Fruit fly (Drosophila melanogaster): ENCODE data around the gene hh.

Gene hh

DNA sequence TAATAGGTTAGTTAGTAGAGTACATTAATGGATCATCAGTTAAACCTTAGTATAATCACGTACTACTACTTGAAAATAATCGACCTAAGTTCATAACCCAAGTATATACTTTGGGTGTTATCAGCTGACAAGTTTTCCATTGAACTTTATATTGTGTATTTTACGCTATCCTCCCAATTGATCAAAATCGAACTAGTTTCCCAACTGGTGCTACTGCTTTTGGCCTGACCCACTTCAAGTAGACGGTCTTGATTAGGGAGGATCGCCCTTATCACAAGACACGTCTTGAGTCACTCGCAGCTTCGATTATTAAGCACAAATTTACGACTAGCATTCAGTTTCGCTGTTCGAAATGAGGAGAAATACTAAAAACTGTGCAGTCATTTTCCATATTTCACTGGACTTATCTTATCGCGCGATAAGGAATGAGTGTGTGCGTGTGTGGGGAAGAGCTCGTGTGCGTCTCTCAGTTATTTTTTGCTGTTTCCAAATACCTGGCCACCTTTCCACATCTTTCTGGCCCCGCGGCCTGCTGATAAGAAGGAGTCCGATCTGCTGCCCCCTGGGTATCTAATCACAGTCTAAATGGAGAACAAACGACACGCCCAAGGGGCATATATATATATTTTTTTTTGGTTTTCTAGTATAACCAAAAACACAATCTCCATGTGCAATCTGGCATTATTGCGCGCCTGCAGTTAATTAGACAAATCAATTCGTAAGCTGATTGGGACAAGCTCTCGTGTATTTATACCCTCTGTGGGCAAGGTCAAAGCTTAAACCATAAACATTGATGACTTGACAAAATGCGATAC lies 47.6 kb upstream of the hh start:
- TF ChIP-seq Hr83 (GFP tag; optimal IDR thresholded peaks at IDR 0.05; ENCODE audit: poor library complexity, severe bottlenecking) (peak; percentile 7), fru (GFP tag; optimal IDR thresholded peaks at IDR 0.05) (no peak)

DNA sequence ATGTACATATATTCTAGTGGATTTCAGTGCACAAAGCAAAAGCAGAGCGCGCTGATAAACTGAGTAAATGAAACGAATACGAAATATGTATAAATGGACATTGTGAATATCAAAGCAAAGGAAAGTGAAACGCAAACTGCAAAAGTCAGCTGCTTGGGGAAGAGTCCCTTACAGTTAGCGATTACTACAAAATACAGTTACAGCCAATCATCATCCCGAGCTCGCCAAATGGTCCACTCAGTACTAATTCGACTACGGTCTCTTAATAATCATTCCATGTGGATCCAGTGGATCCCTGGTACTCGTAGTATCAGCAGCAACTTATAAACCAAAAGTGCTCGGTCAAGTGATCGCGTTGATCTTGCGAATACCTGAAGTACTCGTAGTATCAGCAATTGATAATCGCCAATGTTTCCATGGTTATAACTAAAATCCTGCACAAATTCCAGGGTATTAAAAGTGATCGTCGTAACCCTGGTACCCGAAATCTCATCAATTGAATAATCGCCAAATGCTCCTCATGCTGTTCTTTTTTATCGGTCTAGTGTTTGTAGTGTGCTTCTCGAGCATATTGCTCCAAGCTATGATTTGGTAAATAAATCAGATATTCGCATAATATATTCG lies 40.1 kb upstream of the hh start:
- TF ChIP-seq dsf (GFP tag; optimal IDR thresholded peaks at IDR 0.05; ENCODE audit: borderline replicate concordance) (no peak), N (GFP tag; optimal IDR thresholded peaks at IDR 0.05) (no peak), br (GFP tag; optimal IDR thresholded peaks at IDR 0.05) (no peak), OdsH (GFP tag; optimal IDR thresholded peaks at IDR 0.05) (no peak), pan (optimal IDR thresholded peaks at IDR 0.05) (no peak), Myc (optimal IDR thresholded peaks at IDR 0.05) (no peak), Hr78 (GFP tag; optimal IDR thresholded peaks at IDR 0.05) (no peak), Dif (GFP tag; optimal IDR thresholded peaks at IDR 0.05; ENCODE audit: partially characterized antibody) (no peak), Hr83 (GFP tag; optimal IDR thresholded peaks at IDR 0.05; ENCODE audit: poor library complexity, severe bottlenecking) (no peak), CG9705 (GFP tag; optimal IDR thresholded peaks at IDR 0.05) (no peak), Jra (GFP tag; optimal IDR thresholded peaks at IDR 0.05) (no peak), brk (GFP tag; optimal IDR thresholded peaks at IDR 0.05) (no peak), ey (GFP tag; optimal IDR thresholded peaks at IDR 0.05) (no peak), sv (GFP tag; optimal IDR thresholded peaks at IDR 0.05) (no peak), usp (GFP tag; optimal IDR thresholded peaks at IDR 0.05) (no peak), Hnf4 (GFP tag; optimal IDR thresholded peaks at IDR 0.05) (no peak), dmrt93B (GFP tag; optimal IDR thresholded peaks at IDR 0.05) (no peak), tai (GFP tag; optimal IDR thresholded peaks at IDR 0.05) (no peak), Abd-B (GFP tag; optimal IDR thresholded peaks at IDR 0.05) (no peak), CG32264 (GFP tag; optimal IDR thresholded peaks at IDR 0.05) (no peak)

DNA sequence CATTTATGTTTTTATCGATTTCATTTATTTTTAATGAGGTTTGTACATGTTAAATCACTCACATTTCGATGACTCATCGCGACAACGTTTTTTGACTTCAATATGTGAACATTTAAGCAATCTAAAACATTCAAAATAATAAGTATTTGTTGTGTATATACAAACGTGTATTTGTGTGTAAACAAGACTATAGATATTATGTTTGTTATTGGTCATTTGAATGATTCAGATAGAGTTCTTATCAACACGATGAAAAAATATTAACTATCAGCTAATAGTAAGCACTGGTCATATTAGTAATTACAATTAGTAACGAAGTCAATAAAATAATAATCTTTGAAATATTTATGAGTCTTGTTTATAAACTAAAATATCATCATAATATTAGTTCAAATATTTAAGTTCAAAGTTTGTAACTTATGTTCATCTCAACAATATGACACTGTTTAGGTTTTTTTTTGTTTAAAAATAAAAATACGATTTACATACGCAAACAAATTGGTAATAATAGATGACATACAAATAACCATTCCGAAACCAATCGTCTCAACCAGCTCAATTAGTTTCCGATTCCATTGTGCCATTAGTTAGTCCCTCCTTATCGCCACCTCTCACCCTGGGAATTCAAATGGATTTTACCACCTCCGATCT lies 39.4 kb upstream of the hh start:
- TF ChIP-seq Mio (GFP tag; optimal IDR thresholded peaks at IDR 0.05) (no peak), dsf (GFP tag; optimal IDR thresholded peaks at IDR 0.05; ENCODE audit: borderline replicate concordance) (no peak), fru (GFP tag; optimal IDR thresholded peaks at IDR 0.05) (no peak), Dfd (GFP tag; optimal IDR thresholded peaks at IDR 0.05) (no peak), sv (GFP tag; optimal IDR thresholded peaks at IDR 0.05) (no peak), Rel (GFP tag; optimal IDR thresholded peaks at IDR 0.05) (no peak), Rel (tag; optimal IDR thresholded peaks at IDR 0.05) (no peak), woc (GFP tag; optimal IDR thresholded peaks at IDR 0.05) (no peak), Jra (GFP tag; optimal IDR thresholded peaks at IDR 0.05) (no peak), OdsH (GFP tag; optimal IDR thresholded peaks at IDR 0.05) (no peak), CG32264 (GFP tag; optimal IDR thresholded peaks at IDR 0.05) (no peak), tai (GFP tag; optimal IDR thresholded peaks at IDR 0.05) (no peak), sage (GFP tag; optimal IDR thresholded peaks at IDR 0.05) (no peak), dmrt93B (GFP tag; optimal IDR thresholded peaks at IDR 0.05) (no peak), HLH106 (tag; optimal IDR thresholded peaks at IDR 0.05) (no peak), h (GFP tag; optimal IDR thresholded peaks at IDR 0.05) (no peak), pan (optimal IDR thresholded peaks at IDR 0.05) (no peak), br (GFP tag; optimal IDR thresholded peaks at IDR 0.05) (no peak)

dm6 chr3R:23179336-23179735 lies 37.6 kb upstream of the hh start:
- TF ChIP-seq fru (GFP tag; optimal IDR thresholded peaks at IDR 0.05) (no peak), Jra (GFP tag; optimal IDR thresholded peaks at IDR 0.05) (peak; percentile 23), dsf (GFP tag; optimal IDR thresholded peaks at IDR 0.05; ENCODE audit: borderline replicate concordance) (no peak), Hr83 (GFP tag; optimal IDR thresholded peaks at IDR 0.05; ENCODE audit: poor library complexity, severe bottlenecking) (peak; percentile 82), sv (GFP tag; optimal IDR thresholded peaks at IDR 0.05) (no peak), Mio (GFP tag; optimal IDR thresholded peaks at IDR 0.05) (no peak), jim (GFP tag; optimal IDR thresholded peaks at IDR 0.05) (no peak), Dif (GFP tag; optimal IDR thresholded peaks at IDR 0.05; ENCODE audit: partially characterized antibody) (no peak)

All from whole organism, wandering third instar larva.